Worm (Caenorhabditis elegans): ENCODE data around the gene fbxa-19.
A peak's percentile ranks its signal among the peaks of the same experiment; 100 is the strongest.

The fbxa-19 gene

DNA sequence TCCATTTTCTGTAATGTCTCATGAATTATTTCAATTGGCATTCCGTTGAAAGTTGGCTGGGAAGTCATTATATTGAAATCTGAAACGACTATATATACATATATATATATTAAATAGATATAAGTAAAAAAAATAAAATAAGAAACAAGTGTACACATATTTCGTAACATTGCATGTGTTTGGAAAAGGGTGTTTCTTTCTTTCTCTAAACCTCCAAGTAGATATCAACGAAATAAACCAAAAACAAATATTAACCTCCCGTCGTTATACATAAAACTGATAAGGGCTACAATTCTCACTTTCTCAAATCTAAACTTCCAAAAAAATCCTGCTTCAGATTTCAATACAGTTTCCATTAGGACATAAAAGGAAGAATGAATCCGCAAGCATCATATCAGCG lies 7.0 kb upstream of the fbxa-19 start, which contains the start of gene fbxa-79:
Gene fbxa-79, minus strand, starts transcription at position 86 of the 400 bp plus-strand sequence.
- TF ChIP-seq mes-2 (tag; optimal IDR thresholded peaks at IDR 0.05; ENCODE audit: poor library complexity, severe bottlenecking) (no peak), hmg-1.1 (GFP tag; IDR thresholded peaks at IDR 0.05) (no peak), daf-12 (tag; optimal IDR thresholded peaks at IDR 0.05) (no peak), spr-3 (GFP tag; optimal IDR thresholded peaks at IDR 0.05) (no peak), cey-2 (tag; optimal IDR thresholded peaks at IDR 0.05; ENCODE audit: borderline replicate concordance, insufficient read depth) (no peak), mdt-29 (GFP tag; IDR thresholded peaks at IDR 0.05) (no peak), sdz-12 (GFP tag; optimal IDR thresholded peaks at IDR 0.05) (no peak), daf-16 (GFP tag; optimal IDR thresholded peaks at IDR 0.05) (no peak), daf-16 (tag; optimal IDR thresholded peaks at IDR 0.05) (peak; percentile 71), zip-2 (tag; optimal IDR thresholded peaks at IDR 0.05) (peak; percentile 91), lim-7 (GFP tag; IDR thresholded peaks at IDR 0.05) (no peak), ztf-7 (tag; optimal IDR thresholded peaks at IDR 0.05) (peak; percentile 66), lin-13 (GFP tag; optimal IDR thresholded peaks at IDR 0.05) (no peak), saeg-2 (GFP tag; IDR thresholded peaks at IDR 0.05) (no peak), dmd-6 (GFP tag; IDR thresholded peaks at IDR 0.05) (peak; percentile 22; the same call in 1 of the 2 replicates), hlh-11 (tag; optimal IDR thresholded peaks at IDR 0.05) (peak; percentile 31), lin-38 (GFP tag; IDR thresholded peaks at IDR 0.05) (no peak), unc-62 (GFP tag; optimal IDR thresholded peaks at IDR 0.05 in 1 of 2) (peak in 1 of 2 experiments; percentile 25), unc-62 (tag; optimal IDR thresholded peaks at IDR 0.05) (no peak), nhr-76 (tag; optimal IDR thresholded peaks at IDR 0.05) (no peak), daf-8 (GFP tag; IDR thresholded peaks at IDR 0.05) (no peak), dve-1 (tag; optimal IDR thresholded peaks at IDR 0.05; ENCODE audit: insufficient read depth) (peak; percentile 38), aha-1 (tag) (peak; percentile 1), skn-1 (tag; optimal IDR thresholded peaks at IDR 0.05) (no peak), ceh-32 (tag; optimal IDR thresholded peaks at IDR 0.05; ENCODE audit: poor library complexity) (no peak), nhr-28 (tag; optimal IDR thresholded peaks at IDR 0.05) (peak; percentile 78), T26A8.4 (GFP tag; IDR thresholded peaks at IDR 0.05) (no peak), mdl-1 (tag; optimal IDR thresholded peaks at IDR 0.05) (no peak), nhr-11 (tag; optimal IDR thresholded peaks at IDR 0.05) (no peak), nhr-25 (tag; optimal IDR thresholded peaks at IDR 0.05; ENCODE audit: borderline replicate concordance, insufficient read depth) (no peak), pqm-1 (tag; optimal IDR thresholded peaks at IDR 0.05) (peak; percentile 86), zfp-3 (GFP tag; conservative IDR thresholded peaks at IDR 0.05) (no peak)

DNA sequence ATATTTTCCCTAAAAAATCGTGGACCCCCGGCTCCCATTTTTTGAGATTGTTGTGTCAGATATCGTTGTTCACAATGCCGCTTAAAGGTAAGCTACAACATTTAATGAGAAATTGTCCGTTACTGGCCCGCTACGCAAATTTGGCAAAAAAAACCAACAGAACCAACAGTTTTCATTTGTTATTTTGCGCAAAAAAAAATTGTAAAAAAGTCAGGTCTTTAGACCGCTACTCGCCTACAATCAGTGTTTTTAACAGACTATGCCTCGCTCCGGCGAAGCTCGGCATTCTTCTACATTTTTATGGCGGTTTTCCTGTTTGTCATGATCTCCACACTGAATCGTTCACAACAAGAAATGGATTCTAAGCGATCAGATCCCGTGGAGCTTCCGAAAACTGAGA lies 6.3 kb upstream of the fbxa-19 start, which contains the start of gene Y82E9BL.12:
Gene Y82E9BL.12, plus strand, starts transcription at position 301 of the 400 bp plus-strand sequence.
- TF ChIP-seq skn-1 (tag; optimal IDR thresholded peaks at IDR 0.05) (no peak), duxl-1 (tag; optimal IDR thresholded peaks at IDR 0.05; ENCODE audit: poor library complexity) (no peak), ceh-82 (tag; optimal IDR thresholded peaks at IDR 0.05) (no peak), aha-1 (tag) (no peak)

DNA sequence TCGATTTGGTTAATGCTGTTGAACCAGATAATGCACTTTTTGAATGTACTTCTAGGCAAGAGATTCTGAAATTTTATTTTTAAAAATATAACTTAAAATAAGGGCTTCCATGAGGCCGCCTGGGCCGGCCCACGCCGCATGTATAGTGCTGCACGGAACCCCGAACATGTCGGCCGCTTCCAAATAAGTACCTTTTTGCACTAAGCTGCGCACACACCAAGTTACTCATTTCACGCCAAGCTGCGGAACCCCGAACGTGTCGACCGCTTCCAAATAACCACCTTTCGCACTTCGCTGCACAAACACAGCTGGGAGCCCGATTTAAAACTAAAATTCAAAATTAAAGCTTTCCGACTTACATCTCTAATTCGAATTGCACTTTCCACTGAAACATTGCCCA lies 3.8 kb upstream of the fbxa-19 start:
- no peak for TF ChIP-seq mdl-1 (tag; optimal IDR thresholded peaks at IDR 0.05)
- TF ChIP-seq aha-1 (tag) = no peak
- no peak for TF ChIP-seq php-3 (GFP tag; IDR thresholded peaks at IDR 0.05)
- TF ChIP-seq fos-1 (tag; optimal IDR thresholded peaks at IDR 0.05) = no peak
- TF ChIP-seq sdz-12 (GFP tag; optimal IDR thresholded peaks at IDR 0.05) = no peak
- TF ChIP-seq spr-3 (GFP tag; optimal IDR thresholded peaks at IDR 0.05) = no peak
- TF ChIP-seq nhr-25 (tag; optimal IDR thresholded peaks at IDR 0.05; ENCODE audit: borderline replicate concordance, insufficient read depth) = no peak
- no peak for TF ChIP-seq F44E2.7 (GFP tag; IDR thresholded peaks at IDR 0.05)
- no peak for TF ChIP-seq nhr-76 (tag; optimal IDR thresholded peaks at IDR 0.05)
- no peak for TF ChIP-seq aly-2 (tag; optimal IDR thresholded peaks at IDR 0.05)
- TF ChIP-seq lin-38 (GFP tag; IDR thresholded peaks at IDR 0.05) = no peak
- TF ChIP-seq nhr-41 (GFP tag; IDR thresholded peaks at IDR 0.05) = no peak
- no peak for TF ChIP-seq F26F4.8 (GFP tag; conservative IDR thresholded peaks at IDR 0.05)

All from whole organism, L4 larva.